Worm (Caenorhabditis elegans): ENCODE results near the gene ccnk-1.
A peak's percentile ranks its signal among the peaks of the same experiment; 100 is the strongest.

ccnk-1 gene

DNA sequence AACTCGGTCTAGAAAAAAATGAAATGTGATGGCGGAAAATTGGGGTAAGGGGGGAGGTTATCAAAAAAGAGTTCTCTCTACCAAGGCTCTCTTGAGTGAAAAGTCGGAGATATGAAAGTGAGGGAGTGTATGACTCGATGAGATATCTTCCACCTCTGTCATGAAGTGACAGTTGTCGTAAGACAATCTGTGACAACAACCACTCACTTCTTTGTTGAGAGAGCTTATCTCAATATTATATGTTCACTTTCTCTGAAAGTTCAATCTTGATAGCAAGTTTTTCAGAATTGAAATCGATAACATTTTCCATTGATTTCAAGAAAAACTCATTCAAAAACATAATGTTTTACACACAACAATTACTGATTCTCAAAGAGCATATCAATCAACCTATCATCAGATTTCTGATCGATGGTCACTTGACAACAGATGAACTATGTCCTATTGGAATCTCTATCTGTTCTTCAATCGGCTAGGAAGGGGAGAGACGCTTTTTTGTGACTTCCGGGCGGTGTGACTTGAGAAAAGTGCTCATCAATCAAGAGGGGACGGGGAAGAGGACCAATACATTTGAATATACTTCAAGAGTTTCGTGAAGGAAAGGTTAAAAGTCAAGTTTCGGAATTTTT lies 35.5 kb upstream of the ccnk-1 start:
- TF ChIP-seq ceh-82 (tag; optimal IDR thresholded peaks at IDR 0.05) (no peak), lsy-2 (tag; optimal IDR thresholded peaks at IDR 0.05) (peak in 1 of 2 experiments; percentile 13), lin-14 (GFP tag; optimal IDR thresholded peaks at IDR 0.05) (peak; percentile 69), unc-130 (tag; optimal IDR thresholded peaks at IDR 0.05) (no peak), nhr-71 (tag; optimal IDR thresholded peaks at IDR 0.05) (peak; percentile 17), rnt-1 (tag; optimal IDR thresholded peaks at IDR 0.05) (peak; percentile 43)

DNA sequence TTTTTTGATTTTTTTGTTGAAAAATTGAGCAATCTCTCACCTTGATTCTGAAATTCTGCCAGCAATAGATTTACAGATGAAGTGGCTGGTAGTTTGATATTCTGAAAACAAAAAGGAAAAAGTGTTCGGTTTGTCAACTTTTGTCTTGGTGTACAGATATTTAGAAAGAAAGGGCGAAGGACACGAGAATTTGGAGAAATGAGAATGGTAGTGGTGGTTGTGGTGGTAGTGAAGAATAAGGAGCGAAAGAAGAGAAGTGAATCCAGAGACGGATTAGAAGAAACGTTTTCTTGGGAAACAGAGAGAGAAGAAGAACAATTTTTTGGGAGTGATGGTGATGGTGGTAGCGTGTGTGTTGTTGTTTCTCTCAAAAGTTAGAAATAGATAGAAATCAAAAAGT lies 32.7 kb upstream of the ccnk-1 start, which contains the start of gene gar-3:
TSS of gene gar-3 (minus strand) at position 101 of the 400 bp plus-strand sequence.
- no peak for TF ChIP-seq pax-3 (tag; optimal IDR thresholded peaks at IDR 0.05)

DNA sequence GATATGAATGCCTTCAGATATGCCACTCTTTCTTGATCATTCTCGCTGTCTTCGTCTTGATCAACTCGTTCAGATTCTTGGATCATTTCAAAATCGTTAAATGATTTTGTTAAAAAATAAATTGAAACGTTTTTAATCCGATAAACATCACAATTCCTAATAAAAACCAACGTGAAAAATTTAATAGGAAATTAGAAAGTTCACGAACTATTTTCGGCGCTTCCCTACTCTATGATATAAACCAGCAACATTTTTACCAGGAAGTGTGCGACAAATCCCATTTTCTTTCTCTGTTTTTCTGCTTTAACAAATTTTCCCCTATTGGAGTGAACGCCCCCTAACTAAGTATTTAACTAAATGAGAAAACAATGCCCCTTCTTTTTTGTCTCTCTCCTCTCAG lies 27.0 kb upstream of the ccnk-1 start, which contains the start of gene Y40H4A.2:
TSS of gene Y40H4A.2 (minus strand) at position 101 of the 400 bp plus-strand sequence.
- TF ChIP-seq fkh-10 (GFP tag; optimal IDR thresholded peaks at IDR 0.05): no peak
- TF ChIP-seq ceh-8 (GFP tag; optimal IDR thresholded peaks at IDR 0.05): no peak
- TF ChIP-seq ces-1 (GFP tag; optimal IDR thresholded peaks at IDR 0.05): no peak
- TF ChIP-seq elt-2 (tag; optimal IDR thresholded peaks at IDR 0.05): no peak
- TF ChIP-seq dpl-1 (GFP tag; optimal IDR thresholded peaks at IDR 0.05): no peak
- TF ChIP-seq rnt-1 (tag; optimal IDR thresholded peaks at IDR 0.05): no peak
- TF ChIP-seq lsy-2 (tag; optimal IDR thresholded peaks at IDR 0.05): no peak
- no peak for TF ChIP-seq unc-30 (tag; optimal IDR thresholded peaks at IDR 0.05)
- no peak for TF ChIP-seq C04F5.9 (tag; optimal IDR thresholded peaks at IDR 0.05)
- no peak for TF ChIP-seq sptf-1 (tag; optimal IDR thresholded peaks at IDR 0.05)
- no peak for TF ChIP-seq nhr-84 (tag; optimal IDR thresholded peaks at IDR 0.05)
- no peak for TF ChIP-seq nhr-20 (tag; optimal IDR thresholded peaks at IDR 0.05)
- no peak for TF ChIP-seq irx-1 (tag; optimal IDR thresholded peaks at IDR 0.05)
- TF ChIP-seq ztf-11 (tag; optimal IDR thresholded peaks at IDR 0.05): no peak
- no peak for TF ChIP-seq lin-39 (tag; optimal IDR thresholded peaks at IDR 0.05)
- no peak for TF ChIP-seq fkh-4 (tag; optimal IDR thresholded peaks at IDR 0.05; ENCODE audit: borderline replicate concordance)

DNA sequence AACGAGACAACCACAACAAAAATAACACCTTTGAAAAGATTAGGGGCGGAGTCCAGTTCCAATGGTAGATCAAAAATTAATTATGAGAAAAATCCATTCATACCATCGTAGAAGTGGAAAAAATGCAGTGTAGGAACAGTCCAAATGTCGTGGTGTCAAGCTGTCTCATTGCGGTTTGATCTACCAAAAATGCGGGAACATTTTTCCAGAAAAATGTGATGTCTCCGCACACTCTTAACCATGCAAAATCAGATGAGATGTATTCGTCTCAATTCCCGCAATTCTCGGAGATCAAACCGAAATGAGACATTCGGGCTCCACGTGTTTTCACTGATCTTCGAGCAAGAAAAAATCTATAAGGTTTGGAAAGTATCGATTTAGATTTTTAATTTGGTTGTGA lies 18.2 kb upstream of the ccnk-1 start:
- TF ChIP-seq efl-3 (GFP tag; optimal IDR thresholded peaks at IDR 0.05) (no peak), aly-2 (tag; optimal IDR thresholded peaks at IDR 0.05) (no peak), zip-4 (GFP tag; optimal IDR thresholded peaks at IDR 0.05) (no peak), nhr-20 (tag; optimal IDR thresholded peaks at IDR 0.05) (no peak), nhr-12 (tag; optimal IDR thresholded peaks at IDR 0.05) (no peak), nhr-76 (tag; optimal IDR thresholded peaks at IDR 0.05) (no peak), nhr-237 (tag; optimal IDR thresholded peaks at IDR 0.05) (no peak), nhr-47 (tag; optimal IDR thresholded peaks at IDR 0.05) (no peak), swsn-7 (tag; optimal IDR thresholded peaks at IDR 0.05) (no peak), lin-35 (GFP tag; optimal IDR thresholded peaks at IDR 0.05) (no peak), vab-15 (tag; optimal IDR thresholded peaks at IDR 0.05) (no peak), jun-1 (tag; optimal IDR thresholded peaks at IDR 0.05) (no peak), ztf-11 (tag; optimal IDR thresholded peaks at IDR 0.05) (no peak), snu-23 (GFP tag; optimal IDR thresholded peaks at IDR 0.05) (no peak), ceh-90 (tag; optimal IDR thresholded peaks at IDR 0.05) (no peak)

DNA sequence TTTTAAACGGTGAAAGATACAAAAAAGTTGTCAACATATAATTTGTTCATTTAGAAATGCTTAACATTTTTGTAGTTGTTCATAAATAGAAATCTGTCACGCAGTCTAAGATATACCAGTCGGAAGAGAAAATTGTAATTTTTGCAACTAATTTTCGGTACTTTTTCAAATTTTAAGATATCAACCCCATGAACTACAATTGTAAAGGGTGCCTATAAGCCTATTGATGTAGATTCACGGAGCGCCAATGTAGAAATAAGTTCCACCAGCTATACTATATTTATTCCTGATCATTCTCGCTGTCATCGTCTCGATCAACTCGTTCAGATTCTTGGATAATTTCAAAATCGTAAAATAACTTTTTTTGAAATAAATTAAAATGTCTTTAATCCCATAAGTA lies 17.4 kb upstream of the ccnk-1 start:
- TF ChIP-seq mdl-1 (tag; optimal IDR thresholded peaks at IDR 0.05): no peak
- no peak for TF ChIP-seq fkh-10 (GFP tag; optimal IDR thresholded peaks at IDR 0.05)
- TF ChIP-seq tbx-2 (tag; optimal IDR thresholded peaks at IDR 0.05): no peak
- TF ChIP-seq egl-27 (tag; optimal IDR thresholded peaks at IDR 0.05): no peak
- TF ChIP-seq ztf-11 (tag; optimal IDR thresholded peaks at IDR 0.05): no peak
- no peak for TF ChIP-seq dpl-1 (GFP tag; optimal IDR thresholded peaks at IDR 0.05)
- no peak for TF ChIP-seq isw-1 (GFP tag; IDR thresholded peaks at IDR 0.05)
- TF ChIP-seq jun-1 (tag; optimal IDR thresholded peaks at IDR 0.05): no peak
- TF ChIP-seq tlp-1 (tag; optimal IDR thresholded peaks at IDR 0.05): no peak
- TF ChIP-seq unc-62 (GFP tag; optimal IDR thresholded peaks at IDR 0.05): no peak
- TF ChIP-seq pax-3 (tag; optimal IDR thresholded peaks at IDR 0.05): no peak

All from whole organism, L1 larva.